Worm (Caenorhabditis elegans) whole organism, young adult: ENCODE measurements around the gene gei-13.

Experiments
- C06A6.2 ChIP-seq: fragments of 200-800 bp; sonication (Bioruptor generic); conservative IDR thresholded peaks from 2 replicates; pipeline ENCODE4 v1.3.6; 2022; ENCODE audit warnings: missing genetic modification characterization, missing compliant biosample characterization
- F22D6.2 ChIP-seq: sonication (generic microtip); optimal IDR thresholded peaks from 2 replicates; lab custom pipeline; 2016; ENCODE audit warnings: mild to moderate bottlenecking, missing genetic modification characterization, missing compliant biosample characterization
- K12H6.12 ChIP-seq: fragments of 200-800 bp; sonication (Bioruptor generic); optimal IDR thresholded peaks from 2 replicates; lab custom pipeline; 2018; ENCODE audit warnings: mild to moderate bottlenecking, missing genetic modification characterization, missing compliant biosample characterization
- T07F8.4 ChIP-seq: sonication (generic microtip); optimal IDR thresholded peaks from 2 replicates; lab custom pipeline; 2016; ENCODE audit warnings: mild to moderate bottlenecking, missing genetic modification characterization, moderate library complexity, missing compliant biosample characterization
- Y67H2A.10 ChIP-seq: fragments of 200-800 bp; sonication (Bioruptor generic); conservative IDR thresholded peaks from 2 replicates; pipeline ENCODE4 v1.3.6; 2022; ENCODE audit warnings: missing genetic modification reagents, missing genetic modification characterization, missing compliant biosample characterization
- aptf-2 ChIP-seq: fragments of 200-800 bp; sonication (Bioruptor generic); conservative IDR thresholded peaks from 2 replicates; pipeline ENCODE4 v1.3.6; 2022; ENCODE audit warnings: missing genetic modification reagents, missing genetic modification characterization, missing compliant biosample characterization
- atf-7 ChIP-seq: sonication (generic microtip); optimal IDR thresholded peaks from 2 replicates; lab custom pipeline; 2017; ENCODE audit warnings: mild to moderate bottlenecking, missing genetic modification characterization, missing compliant biosample characterization
- attf-3 ChIP-seq: fragments of 200-800 bp; sonication (Bioruptor generic); conservative IDR thresholded peaks from 2 replicates; pipeline ENCODE4 v1.3.6; 2022; ENCODE audit warnings: missing genetic modification reagents, missing genetic modification characterization, missing compliant biosample characterization
- attf-6 ChIP-seq: fragments of 200-800 bp; sonication (Bioruptor generic); IDR thresholded peaks from 2 replicates; pipeline ENCODE4 v1.3.6; 2022; ENCODE audit warnings: missing genetic modification reagents, missing genetic modification characterization, missing compliant biosample characterization
- cebp-1 ChIP-seq, 2 experiments: fragments of 200-800 bp in 1 of 2; sonication (Bioruptor generic) in 1 of 2; sonication (generic microtip) in 1 of 2; IDR thresholded peaks in 1 of 2; optimal IDR thresholded peaks in 1 of 2; 2 replicates each; pipeline versions ENCODE4 v1.3.6 to Lab custom; 2017 to 2022; ENCODE audit warnings: missing compliant biosample characterization in 2 of 2, missing genetic modification characterization in 2 of 2, mild to moderate bottlenecking in 1 of 2, missing genetic modification reagents in 1 of 2, moderate library complexity in 1 of 2
- ceh-100 ChIP-seq: fragments of 200-800 bp; sonication (Bioruptor generic); IDR thresholded peaks from 2 replicates; pipeline ENCODE4 v1.3.6; 2022; ENCODE audit warnings: missing genetic modification reagents, missing genetic modification characterization, missing compliant biosample characterization
- dpff-1 ChIP-seq: sonication (generic microtip); optimal IDR thresholded peaks from 2 replicates; lab custom pipeline; 2017; ENCODE audit warnings: mild to moderate bottlenecking, missing genetic modification characterization, missing compliant biosample characterization
- dpl-1 ChIP-seq: fragments of 150-350 bp; optimal IDR thresholded peaks from 2 replicates; lab custom pipeline; 2014; ENCODE audit warnings: missing biosample characterization, missing genetic modification reagents, missing genetic modification characterization
- hmg-1.2 ChIP-seq: fragments of 200-800 bp; sonication (Bioruptor generic); IDR thresholded peaks from 2 replicates; pipeline ENCODE4 v1.3.6; 2022; ENCODE audit warnings: missing genetic modification reagents, missing genetic modification characterization, missing compliant biosample characterization
- lsy-27 ChIP-seq: sonication (generic microtip); optimal IDR thresholded peaks from 2 replicates; lab custom pipeline; 2017; ENCODE audit warnings: missing genetic modification characterization, mild to moderate bottlenecking, missing compliant biosample characterization, antibody characterized with exemption, missing genotype, borderline replicate concordance; ENCODE audit not compliant: insufficient read depth
- madf-10 ChIP-seq: sonication (generic microtip); optimal IDR thresholded peaks from 2 replicates; lab custom pipeline; 2016; ENCODE audit warnings: mild to moderate bottlenecking, missing genetic modification characterization, missing compliant biosample characterization
- madf-3 ChIP-seq: fragments of 200-800 bp; sonication (Bioruptor generic); IDR thresholded peaks from 2 replicates; pipeline ENCODE4 v1.3.6; 2022; ENCODE audit warnings: missing genetic modification reagents, missing genetic modification characterization, missing compliant biosample characterization
- mcd-1 ChIP-seq: fragments of 200-800 bp; sonication (Bioruptor generic); IDR thresholded peaks from 2 replicates; pipeline ENCODE4 v1.3.6; 2022; ENCODE audit warnings: missing genetic modification reagents, missing genetic modification characterization, missing compliant biosample characterization
- mxl-1 ChIP-seq: sonication (generic microtip); optimal IDR thresholded peaks from 2 replicates; lab custom pipeline; 2016; ENCODE audit warnings: missing genetic modification characterization, missing compliant biosample characterization
- nfya-1 ChIP-seq: sonication (generic microtip); optimal IDR thresholded peaks from 2 replicates; lab custom pipeline; 2017; ENCODE audit warnings: antibody characterized with exemption, missing compliant biosample characterization, missing genetic modification characterization, borderline replicate concordance; ENCODE audit not compliant: insufficient read depth
- pbrm-1 ChIP-seq: fragments of 200-800 bp; sonication (Bioruptor generic); IDR thresholded peaks from 2 replicates; pipeline ENCODE4 v1.3.6; 2022; ENCODE audit warnings: missing genetic modification reagents, missing genetic modification characterization, missing compliant biosample characterization
- rcor-1 ChIP-seq: fragments of 200-800 bp; sonication (Bioruptor generic); IDR thresholded peaks from 2 replicates; pipeline ENCODE4 v1.3.6; 2022; ENCODE audit warnings: missing genetic modification reagents, missing genetic modification characterization, missing compliant biosample characterization
- rec-8 ChIP-seq, 2 experiments: sonication (generic microtip); optimal IDR thresholded peaks; 2 replicates each; lab custom pipeline; 2016; ENCODE audit warnings: mild to moderate bottlenecking in 2 of 2, missing genetic modification characterization in 2 of 2, missing genetic modification reagents in 2 of 2, missing genotype in 2 of 2, missing biosample characterization in 1 of 2, missing compliant biosample characterization in 1 of 2, moderate library complexity in 1 of 2
- snpc-1.3 ChIP-seq: sonication (generic microtip); optimal IDR thresholded peaks from 2 replicates; lab custom pipeline; 2017; ENCODE audit warnings: missing genetic modification characterization, mild to moderate bottlenecking, missing compliant biosample characterization, antibody characterized with exemption, moderate library complexity, missing genotype, missing genetic modification reagents; ENCODE audit not compliant: insufficient read depth
- somi-1 ChIP-seq: fragments of 200-800 bp; sonication (Bioruptor generic); optimal IDR thresholded peaks from 2 replicates; lab custom pipeline; 2018; ENCODE audit warnings: mild to moderate bottlenecking, missing genetic modification characterization, missing compliant biosample characterization
- tbp1 ChIP-seq: fragments of 200-800 bp; sonication (Bioruptor generic); optimal IDR thresholded peaks from 2 replicates; lab custom pipeline; 2018; ENCODE audit warnings: mild to moderate bottlenecking, missing genetic modification characterization, missing compliant biosample characterization
- unc-62 ChIP-seq: fragments of 150-350 bp; optimal IDR thresholded peaks from 2 replicates; lab custom pipeline; 2014; ENCODE audit warnings: missing biosample characterization, missing genetic modification reagents, missing genetic modification characterization
- zim-3 ChIP-seq: sonication (generic microtip); optimal IDR thresholded peaks from 2 replicates; lab custom pipeline; 2017; ENCODE audit warnings: mild to moderate bottlenecking, missing genetic modification characterization, moderate library complexity, missing compliant biosample characterization
- ztf-18 ChIP-seq: sonication (generic microtip); optimal IDR thresholded peaks from 2 replicates; lab custom pipeline; 2016; ENCODE audit warnings: missing genotype, mild to moderate bottlenecking, missing genetic modification characterization, missing compliant biosample characterization
- ztf-22 ChIP-seq: fragments of 200-800 bp; sonication (Bioruptor generic); optimal IDR thresholded peaks from 2 replicates; lab custom pipeline; 2018; ENCODE audit warnings: mild to moderate bottlenecking, missing genetic modification characterization, moderate library complexity, missing compliant biosample characterization
- ztf-26 ChIP-seq: sonication (generic microtip); optimal IDR thresholded peaks from 2 replicates; lab custom pipeline; 2017; ENCODE audit warnings: missing genetic modification characterization, missing compliant biosample characterization
- ztf-3 ChIP-seq: fragments of 200-800 bp; sonication (Bioruptor generic); optimal IDR thresholded peaks from 2 replicates; lab custom pipeline; 2018; ENCODE audit warnings: mild to moderate bottlenecking, missing genetic modification characterization, missing compliant biosample characterization
- ztf-6 ChIP-seq: fragments of 200-800 bp; sonication (Bioruptor generic); IDR thresholded peaks from 2 replicates; pipeline ENCODE4 v1.3.6; 2022; ENCODE audit warnings: missing genetic modification reagents, missing genetic modification characterization, missing compliant biosample characterization

The gei-13 gene

DNA sequence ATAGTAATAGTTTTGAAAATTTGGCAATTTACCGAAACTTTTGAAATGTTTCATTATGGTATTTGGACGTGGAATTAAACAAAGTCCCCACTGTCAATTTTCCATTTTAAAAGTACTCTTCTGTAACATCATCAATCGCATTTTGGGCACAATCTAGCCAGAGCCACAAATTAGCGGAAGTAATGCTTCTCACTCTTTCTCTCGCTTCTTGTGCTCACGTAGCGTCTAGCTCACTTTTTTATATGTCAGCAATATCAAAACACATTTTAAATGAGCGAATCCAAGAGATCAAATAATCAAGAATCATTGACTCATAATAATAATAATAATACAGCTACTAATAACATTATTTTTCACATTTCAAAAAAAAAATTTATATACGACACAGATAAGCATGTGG is 27.0 kb upstream of the gei-13 start:
- TF ChIP-seq attf-6 (GFP tag; lab: Robert Waterston, UW): no peak
- TF ChIP-seq ztf-6 (GFP tag; lab: Robert Waterston, UW): no peak
- TF ChIP-seq dpff-1 (tag; lab: Kevin White, UChicago): no peak
- TF ChIP-seq attf-3 (GFP tag; lab: Robert Waterston, UW): no peak
- TF ChIP-seq ceh-100: no peak
- TF ChIP-seq rcor-1 (GFP tag; lab: Robert Waterston, UW): no peak
- TF ChIP-seq atf-7 (tag; lab: Kevin White, UChicago): no peak
- TF ChIP-seq hmg-1.2 (GFP tag; lab: Robert Waterston, UW): no peak

DNA sequence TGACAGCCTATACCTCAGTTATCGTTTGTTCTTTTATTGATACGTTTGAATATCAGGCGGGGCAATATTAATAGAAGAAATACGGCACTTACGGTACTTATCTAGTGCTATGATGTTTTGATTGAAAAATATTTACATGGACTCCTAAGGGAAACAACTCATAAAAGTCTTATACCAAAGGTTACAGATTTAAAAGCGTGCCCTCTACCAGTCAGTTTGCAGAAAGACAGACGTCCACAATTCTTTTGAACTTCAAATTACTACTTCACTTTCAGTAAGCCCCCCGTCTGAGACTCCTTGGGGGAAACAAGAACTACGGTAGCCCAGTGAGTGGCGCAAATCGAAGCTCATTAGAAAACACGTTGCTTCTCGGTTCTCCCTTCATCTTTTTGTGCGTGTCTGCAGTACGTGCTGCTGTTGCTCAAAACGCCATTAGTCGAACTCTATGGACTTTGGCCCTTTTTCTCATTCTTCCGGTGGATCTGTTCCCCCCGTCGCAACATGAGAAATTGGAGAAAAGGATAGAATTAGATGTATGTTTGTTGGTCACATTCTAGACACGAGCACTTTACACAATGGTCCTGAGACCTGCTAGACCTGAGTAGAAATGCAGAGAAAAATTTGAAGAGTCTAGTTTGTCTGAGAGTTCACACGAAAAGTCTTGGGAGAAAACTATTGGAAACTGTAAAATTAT is 25.5 kb upstream of the gei-13 start:
- no peak for TF ChIP-seq T07F8.4 (tag; lab: Kevin White, UChicago)
- TF ChIP-seq mcd-1 (GFP tag; lab: Robert Waterston, UW): no peak
- TF ChIP-seq aptf-2: no peak
- peak; percentile 22 for TF ChIP-seq K12H6.12 (tag; lab: Kevin White, UChicago)

DNA sequence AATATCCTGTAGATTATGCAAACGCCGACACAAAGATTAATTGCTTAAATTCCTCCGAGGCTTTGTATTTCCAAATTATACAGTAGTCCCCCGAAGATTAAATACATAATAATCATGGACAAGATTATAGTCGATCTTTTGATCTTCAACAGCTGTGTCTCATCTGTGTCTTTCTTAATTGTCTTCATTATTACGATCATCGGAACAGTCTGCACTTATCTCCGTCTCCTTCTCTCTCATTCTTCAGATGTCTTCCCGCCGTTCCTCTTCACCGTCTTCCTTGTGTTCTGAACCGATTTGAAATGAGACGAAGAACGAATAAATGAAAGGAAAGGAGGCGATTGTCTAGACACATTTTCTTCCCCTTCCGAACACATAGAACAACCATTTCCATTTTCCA is 24.2 kb upstream of the gei-13 start:
- no peak for TF ChIP-seq pbrm-1 (GFP tag; lab: Robert Waterston, UW)
- TF ChIP-seq rec-8 (tag; optimal IDR thresholded peaks at IDR 0.05; lab: Kevin White, UChicago): no peak
- TF ChIP-seq aptf-2: no peak
- no peak for TF ChIP-seq K12H6.12 (tag; lab: Kevin White, UChicago)
- no peak for TF ChIP-seq attf-3 (GFP tag; lab: Robert Waterston, UW)
- TF ChIP-seq madf-10: no peak
- TF ChIP-seq Y67H2A.10 (GFP tag; lab: Robert Waterston, UW): no peak
- no peak for TF ChIP-seq zim-3 (tag; lab: Kevin White, UChicago)
- no peak for TF ChIP-seq tbp1 (GFP tag; lab: Kevin White, UChicago)
- no peak for TF ChIP-seq C06A6.2 (GFP tag; lab: Robert Waterston, UW)
- TF ChIP-seq T07F8.4 (tag; lab: Kevin White, UChicago): no peak
- no peak for TF ChIP-seq F22D6.2
- no peak for TF ChIP-seq madf-3 (GFP tag; lab: Robert Waterston, UW)
- no peak for TF ChIP-seq dpl-1
- no peak for TF ChIP-seq cebp-1 (GFP tag; IDR thresholded peaks at IDR 0.05; lab: Robert Waterston, UW)
- TF ChIP-seq cebp-1 (tag; optimal IDR thresholded peaks at IDR 0.05; lab: Kevin White, UChicago): no peak
- no peak for TF ChIP-seq somi-1 (GFP tag; lab: Kevin White, UChicago)
- no peak for TF ChIP-seq ztf-3 (GFP tag; lab: Kevin White, UChicago)
- TF ChIP-seq, all 124 proteins: peak for 0

DNA sequence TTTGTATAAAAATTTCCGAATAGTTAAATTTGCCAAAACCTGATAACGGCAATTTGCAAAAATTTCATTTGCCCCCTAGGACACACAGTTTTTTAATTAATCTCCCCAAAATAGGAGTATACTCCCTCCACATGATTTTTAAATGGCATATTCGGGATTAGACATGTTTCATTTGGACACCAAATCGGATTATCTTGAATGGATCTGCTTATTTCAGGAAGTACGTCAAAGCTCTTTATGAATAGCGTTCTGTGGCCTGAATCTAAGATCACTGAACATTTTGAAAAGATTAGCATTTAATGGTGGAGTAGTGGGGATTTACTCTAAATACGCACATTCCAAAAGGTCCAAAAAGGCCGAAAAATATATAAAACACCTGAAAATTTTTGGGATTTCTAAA is 21.7 kb upstream of the gei-13 start:
- TF ChIP-seq unc-62: no peak
- TF ChIP-seq, all 124 proteins: peak for 0

DNA sequence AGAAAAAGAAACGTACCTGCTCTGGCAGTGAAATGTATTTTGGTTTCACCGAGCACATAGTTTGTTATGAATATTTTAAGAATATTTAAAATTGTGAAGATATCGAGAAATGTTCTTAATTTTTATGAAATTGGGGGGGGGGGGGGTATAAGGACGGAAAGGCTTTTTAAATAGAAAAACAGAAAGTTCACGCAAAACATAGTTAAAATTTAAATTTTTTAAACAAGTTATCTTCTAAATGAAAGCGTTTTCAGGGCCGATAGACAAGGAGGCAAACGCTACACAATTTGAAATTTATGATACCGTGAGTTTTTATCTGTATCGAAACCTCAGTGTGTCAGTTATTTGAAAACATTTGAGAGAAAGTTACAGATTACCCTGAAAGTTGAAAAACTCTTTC is 18.9 kb upstream of the gei-13 start, which contains the start of gene C15H7.4:
TSS of gene C15H7.4 (minus strand) at position 101 of the 400 bp plus-strand sequence.
- no peak for TF ChIP-seq ztf-18
- no peak for TF ChIP-seq snpc-1.3
- TF ChIP-seq ztf-22 (GFP tag; lab: Kevin White, UChicago): no peak
- TF ChIP-seq lsy-27 (tag; lab: Kevin White, UChicago): no peak
- no peak for TF ChIP-seq attf-3 (GFP tag; lab: Robert Waterston, UW)
- no peak for TF ChIP-seq mxl-1
- no peak for TF ChIP-seq nfya-1 (tag; lab: Kevin White, UChicago)
- TF ChIP-seq ztf-26 (tag; lab: Kevin White, UChicago): no peak
- TF ChIP-seq C06A6.2 (GFP tag; lab: Robert Waterston, UW): no peak
- TF ChIP-seq, all 124 proteins: peak for 0
